Worm (Caenorhabditis elegans): Measurements from ENCODE around the gene msi-1.

ce11 chrIII:3926801-3927200, 49.4 kb downstream of the msi-1 start:
- TF ChIP-seq him-1 (tag; optimal IDR thresholded peaks at IDR 0.05) = no peak
- no peak for TF ChIP-seq W03F9.2 (tag; optimal IDR thresholded peaks at IDR 0.05)
- TF ChIP-seq dao-5 (tag; optimal IDR thresholded peaks at IDR 0.05) = no peak

Data from whole organism, L4/young adult.